Fruit fly (Drosophila melanogaster): ENCODE data around the gene csw.
A peak's percentile ranks its signal among the peaks of the same experiment; 100 is the strongest.

Gene csw

DNA sequence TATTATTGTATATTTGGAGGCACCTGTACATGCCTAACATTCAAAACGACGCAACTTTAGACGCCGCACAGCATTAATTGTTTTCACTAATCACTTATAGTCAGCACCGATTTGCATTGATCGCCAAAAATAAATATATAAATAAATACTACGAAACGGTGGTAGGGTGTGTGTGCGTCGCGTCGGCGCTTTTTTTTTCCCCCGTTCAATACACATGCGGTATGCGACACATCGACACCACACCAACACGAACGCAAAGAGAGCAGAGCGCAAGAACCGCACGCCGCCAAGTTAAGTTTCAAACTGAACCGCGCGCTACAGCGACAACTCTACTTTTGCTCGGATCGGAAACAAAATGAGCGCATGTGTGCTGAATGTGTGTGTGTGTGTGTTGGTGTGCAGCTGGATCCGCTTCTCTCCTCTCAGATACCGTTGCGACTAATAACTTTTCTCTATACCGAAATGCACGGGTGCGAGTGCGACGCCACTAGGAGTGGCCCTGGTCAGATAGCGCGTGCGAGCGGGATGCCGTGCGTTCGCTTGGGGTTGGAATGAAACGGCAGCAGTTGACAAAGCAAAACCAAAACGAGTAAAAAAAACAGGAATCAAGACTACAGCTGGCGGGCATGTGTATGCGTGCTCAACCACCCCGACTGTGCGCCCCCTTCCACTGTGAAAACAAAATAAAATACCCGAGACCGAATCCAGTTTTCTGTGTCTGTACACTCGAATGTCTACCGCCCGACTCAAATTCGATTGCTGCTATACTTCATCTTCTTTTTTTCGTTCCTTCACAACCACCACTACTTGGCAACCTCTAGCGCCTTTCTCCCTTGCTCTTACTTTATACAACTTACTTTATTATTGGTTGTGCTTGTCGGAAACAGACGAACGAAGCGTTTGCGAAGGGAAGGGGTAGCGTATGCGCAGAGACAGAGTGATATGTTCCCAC lies 29.3 kb downstream of the csw start, which contains the start of gene ph-d (continued):
- TF ChIP-seq Mrtf (GFP tag; IDR thresholded peaks at IDR 0.05) (no peak; the same call in 2 of the 3 replicates), CG17568 (GFP tag; optimal IDR thresholded peaks at IDR 0.05) (peak; percentile 46), odd (GFP tag; optimal IDR thresholded peaks at IDR 0.05) (peak; percentile 1), slbo (GFP tag; IDR thresholded peaks at IDR 0.05) (peak; percentile 55), zf30C (GFP tag; optimal IDR thresholded peaks at IDR 0.05) (no peak), CG12299 (tag; optimal IDR thresholded peaks at IDR 0.05) (peak; percentile 56), CG11398 (GFP tag; optimal IDR thresholded peaks at IDR 0.05) (no peak), CG2120 (GFP tag; optimal IDR thresholded peaks at IDR 0.05) (peak; percentile 62), bbx (GFP tag; IDR thresholded peaks at IDR 0.05; ENCODE audit: partially characterized antibody) (0 out of 2 replicates have a peak, but pooled peaks have one; percentile 22), ERR (GFP tag; optimal IDR thresholded peaks at IDR 0.05) (no peak), scrt (GFP tag; optimal IDR thresholded peaks at IDR 0.05) (peak; percentile 48), emc (GFP tag; optimal IDR thresholded peaks at IDR 0.05) (no peak), Hsf (GFP tag; optimal IDR thresholded peaks at IDR 0.05) (peak; percentile 29), CG12391 (tag; optimal IDR thresholded peaks at IDR 0.05) (peak; percentile 44), CG15696 (tag; optimal IDR thresholded peaks at IDR 0.05) (peak; percentile 20), Scr (GFP tag; IDR thresholded peaks at IDR 0.05; ENCODE audit: partially characterized antibody) (no peak), CG11696 (GFP tag; IDR thresholded peaks at IDR 0.05) (0 out of 2 replicates have a peak, but pooled peaks have one; percentile 31), TFAM (GFP tag; optimal IDR thresholded peaks at IDR 0.05) (no peak), Med (GFP tag) (peak; percentile 81), sisA (GFP tag; IDR thresholded peaks at IDR 0.05) (peak; percentile 48), Bgb (GFP tag; IDR thresholded peaks at IDR 0.05; ENCODE audit: partially characterized antibody) (peak; percentile 46; the same call in 1 of the 2 replicates), CG3163 (GFP tag; optimal IDR thresholded peaks at IDR 0.05) (no peak), lilli (GFP tag; optimal IDR thresholded peaks at IDR 0.05) (peak; percentile 52), chif (GFP tag; optimal IDR thresholded peaks at IDR 0.05) (peak in 1 of 2 experiments; percentile 35), cato (GFP tag; optimal IDR thresholded peaks at IDR 0.05; ENCODE audit: borderline replicate concordance) (no peak), Opbp (GFP tag; IDR thresholded peaks at IDR 0.05; ENCODE audit: partially characterized antibody) (peak; percentile 50; the same call in 2 of the 3 replicates), CG33213 (GFP tag; optimal IDR thresholded peaks at IDR 0.05) (peak; percentile 27), Nf-YB (GFP tag; optimal IDR thresholded peaks at IDR 0.05) (peak; percentile 95), CG30403 (GFP tag; optimal IDR thresholded peaks at IDR 0.05) (peak; percentile 42), vvl (GFP tag; IDR thresholded peaks at IDR 0.05) (peak; percentile 70), Elba2 (GFP tag; optimal IDR thresholded peaks at IDR 0.05) (no peak), CG15601 (tag; optimal IDR thresholded peaks at IDR 0.05) (peak; percentile 28), CG7786 (GFP tag; optimal IDR thresholded peaks at IDR 0.05) (no peak), Oaz (GFP tag; IDR thresholded peaks at IDR 0.05) (no peak), CG8478 (optimal IDR thresholded peaks at IDR 0.05) (peak; percentile 96), shn (GFP tag; optimal IDR thresholded peaks at IDR 0.05) (no peak), Atf-2 (GFP tag; optimal IDR thresholded peaks at IDR 0.05) (no peak), CG18764 (GFP tag; optimal IDR thresholded peaks at IDR 0.05) (no peak), CG10209 (GFP tag; optimal IDR thresholded peaks at IDR 0.05) (peak; percentile 55), CG4282 (GFP tag; optimal IDR thresholded peaks at IDR 0.05) (no peak), CG7839 (tag; optimal IDR thresholded peaks at IDR 0.05) (peak; percentile 65), Pdp1 (GFP tag; optimal IDR thresholded peaks at IDR 0.05) (peak in 1 of 2 experiments; percentile 27), CG17361 (GFP tag; IDR thresholded peaks at IDR 0.05) (peak; percentile 59; the same call in 2 of the 3 replicates), repo (GFP tag; optimal IDR thresholded peaks at IDR 0.05) (no peak), dm (GFP tag; optimal IDR thresholded peaks at IDR 0.05) (peak; percentile 67), knrl (GFP tag; IDR thresholded peaks at IDR 0.05; ENCODE audit: partially characterized antibody) (0 out of 3 replicates have a peak, but pooled peaks have one; percentile 24), nau (GFP tag; optimal IDR thresholded peaks at IDR 0.05) (peak; percentile 47), fd3F (GFP tag; optimal IDR thresholded peaks at IDR 0.05) (no peak)

All from whole organism, embryonic.